Worm (Caenorhabditis elegans): Measurements from ENCODE around the gene urm-1.
A peak's percentile ranks its signal among the peaks of the same experiment; 100 is the strongest.

urm-1 gene

ce11 chrIII:10460427-10461163 lies 44.7 kb upstream of the urm-1 start, which contains the start of gene ecps-1 (continued):
- no peak for TF ChIP-seq F10B5.3 (tag; optimal IDR thresholded peaks at IDR 0.05)
- TF ChIP-seq mep-1 (tag; optimal IDR thresholded peaks at IDR 0.05): peak; percentile 94
- TF ChIP-seq nhr-102 (tag; optimal IDR thresholded peaks at IDR 0.05): no peak
- no peak for TF ChIP-seq nhr-111 (GFP tag; optimal IDR thresholded peaks at IDR 0.05)
- TF ChIP-seq duxl-1 (tag; optimal IDR thresholded peaks at IDR 0.05; ENCODE audit: poor library complexity): peak; percentile 80
- peak; percentile 79 for TF ChIP-seq nhr-6 (tag; optimal IDR thresholded peaks at IDR 0.05)

ce11 chrIII:10461164-10461546 lies 44.1 kb upstream of the urm-1 start, which contains the start of gene atx-2:
atx-2 (plus strand) TSS chrIII:10461389.
- TF ChIP-seq ztf-11 (tag; optimal IDR thresholded peaks at IDR 0.05) (no peak), zfp-3 (GFP tag; conservative IDR thresholded peaks at IDR 0.05) (peak; percentile 80), ama-1 (optimal IDR thresholded peaks at IDR 0.05) (no peak), ceh-62 (tag; optimal IDR thresholded peaks at IDR 0.05) (no peak), Y105C5A.15 (GFP tag; IDR thresholded peaks at IDR 0.05) (0 out of 2 replicates have a peak, but pooled peaks have one; percentile 80), mdl-1 (tag; optimal IDR thresholded peaks at IDR 0.05) (peak; percentile 77 to 96), mxl-2 (GFP tag; conservative IDR thresholded peaks at IDR 0.05) (peak; percentile 41; the same call in 1 of the 2 replicates), madf-5 (GFP tag; IDR thresholded peaks at IDR 0.05) (peak; percentile 44 to 93; a peak in 2 of 4 replicates), spr-1 (tag; optimal IDR thresholded peaks at IDR 0.05) (peak; percentile 90), gei-8 (GFP tag; optimal IDR thresholded peaks at IDR 0.05) (peak; percentile 54), zip-11 (GFP tag; IDR thresholded peaks at IDR 0.05) (0 out of 2 replicates have a peak, but pooled peaks have one; percentile 38), tag-97 (GFP tag; IDR thresholded peaks at IDR 0.05) (0 out of 2 replicates have a peak, but pooled peaks have one; percentile 63), rbr-2 (tag; optimal IDR thresholded peaks at IDR 0.05) (peak; percentile 86), Y5F2A.4 (GFP tag; optimal IDR thresholded peaks at IDR 0.05) (peak; percentile 75), hlh-11 (tag; optimal IDR thresholded peaks at IDR 0.05) (peak; percentile 85), dmd-9 (GFP tag; IDR thresholded peaks at IDR 0.05) (peak; percentile 90), unc-130 (GFP tag; optimal IDR thresholded peaks at IDR 0.05) (peak; percentile 92), fos-1 (tag; optimal IDR thresholded peaks at IDR 0.05) (no peak), D1046.2 (GFP tag; IDR thresholded peaks at IDR 0.05) (peak; percentile 94), hlh-30 (tag; optimal IDR thresholded peaks at IDR 0.05; ENCODE audit: insufficient read depth) (peak; percentile 87), ceh-32 (tag; optimal IDR thresholded peaks at IDR 0.05; ENCODE audit: poor library complexity) (no peak), dmd-8 (GFP tag; IDR thresholded peaks at IDR 0.05) (peak; percentile 93), saeg-2 (GFP tag; IDR thresholded peaks at IDR 0.05) (0 out of 2 replicates have a peak, but pooled peaks have one; percentile 61), lin-1 (GFP tag; IDR thresholded peaks at IDR 0.05) (peak; percentile 98), unc-39 (tag; optimal IDR thresholded peaks at IDR 0.05) (no peak), daf-12 (tag; optimal IDR thresholded peaks at IDR 0.05) (no peak), F44E2.7 (GFP tag; IDR thresholded peaks at IDR 0.05) (peak; percentile 85), T20F7.1 (GFP tag; optimal IDR thresholded peaks at IDR 0.05) (no peak), attf-4 (tag; optimal IDR thresholded peaks at IDR 0.05) (no peak), fkh-10 (GFP tag; optimal IDR thresholded peaks at IDR 0.05) (peak; percentile 31), lsy-2 (tag; optimal IDR thresholded peaks at IDR 0.05) (peak; percentile 49 to 78), nhr-77 (tag; optimal IDR thresholded peaks at IDR 0.05) (no peak), php-3 (GFP tag; IDR thresholded peaks at IDR 0.05) (peak; percentile 91), aha-1 (tag) (peak; percentile 91), zip-2 (tag; optimal IDR thresholded peaks at IDR 0.05) (no peak), nhr-11 (tag; optimal IDR thresholded peaks at IDR 0.05) (peak; percentile 56), ceh-82 (tag; optimal IDR thresholded peaks at IDR 0.05) (no peak), ceh-20 (GFP tag; IDR thresholded peaks at IDR 0.05) (peak; percentile 92), lin-15B (tag; optimal IDR thresholded peaks at IDR 0.05) (peak; percentile 72), hmg-1.1 (GFP tag; IDR thresholded peaks at IDR 0.05) (peak; percentile 93), egl-43 (GFP tag; IDR thresholded peaks at IDR 0.05) (peak; percentile 98), jun-1 (tag; optimal IDR thresholded peaks at IDR 0.05) (peak; percentile 9), F26F4.8 (GFP tag; conservative IDR thresholded peaks at IDR 0.05) (no peak)

Measured in whole organism, L4 larva.